Worm (Caenorhabditis elegans) whole organism, early embryonic: Measurements from ENCODE around the gene srr-6.

Experiments
- B0310.2 ChIP-seq: sonication (generic microtip); optimal IDR thresholded peaks from 2 replicates; lab custom pipeline; 2016; ENCODE audit warnings: mild to moderate bottlenecking, missing genetic modification characterization, missing compliant biosample characterization
- F13C5.2 ChIP-seq: sonication (generic microtip); optimal IDR thresholded peaks from 2 replicates; lab custom pipeline; 2017; ENCODE audit warnings: mild to moderate bottlenecking, missing genetic modification characterization, inconsistent platforms, missing compliant biosample characterization
- ama-1 ChIP-seq: fragments of 150-350 bp; optimal IDR thresholded peaks from 2 replicates; lab custom pipeline; 2014
- ets-7 ChIP-seq: sonication (generic microtip); optimal IDR thresholded peaks from 2 replicates; lab custom pipeline; 2016; ENCODE audit warnings: missing genotype, missing genetic modification characterization, missing compliant biosample characterization
- hmbx-1 ChIP-seq: sonication (generic microtip); optimal IDR thresholded peaks from 2 replicates; lab custom pipeline; 2016; ENCODE audit warnings: mild to moderate bottlenecking, missing genetic modification characterization, missing compliant biosample characterization
- scrt-1 ChIP-seq: fragments of 200-800 bp; sonication (Bioruptor generic); IDR thresholded peaks from 2 replicates; pipeline ENCODE4 v1.3.6; 2022; ENCODE audit warnings: missing genetic modification characterization, missing compliant biosample characterization

- TF ChIP-seq ama-1 (lab: Kevin White, UChicago), result no peak
- TF ChIP-seq ets-7 (tag; lab: Kevin White, UChicago), result no peak
- TF ChIP-seq hmbx-1 (tag; lab: Kevin White, UChicago), result no peak
- no peak for TF ChIP-seq F13C5.2
- TF ChIP-seq B0310.2 (tag; lab: Kevin White, UChicago), result no peak
- no peak for TF ChIP-seq scrt-1 (GFP tag; lab: Robert Waterston, UW)
These were observed 31.7 kb upstream of the srr-6 start, which contains the start of gene srsx-12 for ce11 chrV:4980873-4981272.
